Fruit fly (Drosophila melanogaster) whole organism, embryonic: ENCODE data around the gene MtnE.

ENCODE experiments used
- Awh ChIP-seq: fragments of 200-800 bp; sonication (Bioruptor generic); IDR thresholded peaks from 2 replicates; pipeline ENCODE4, ENCODE4 v1.3.6; 2022; ENCODE audit warnings: missing biosample characterization, missing genetic modification characterization
- Bgb ChIP-seq: fragments of 200-800 bp; sonication (Bioruptor generic); IDR thresholded peaks from 2 replicates; pipeline ENCODE4 v1.3.6; 2022; ENCODE audit warnings: missing biosample characterization, missing genetic modification characterization; ENCODE audit not compliant: partially characterized antibody
- CG10209 ChIP-seq: fragments of 200-800 bp; sonication (Bioruptor generic); optimal IDR thresholded peaks from 3 replicates; lab custom pipeline; 2017; ENCODE audit warnings: missing biosample characterization, mild to moderate bottlenecking, missing genetic modification characterization, missing genetic modification reagents
- CG10462 ChIP-seq: fragments of 200-800 bp; sonication (Bioruptor generic); optimal IDR thresholded peaks from 2 replicates; lab custom pipeline; 2016; ENCODE audit warnings: missing biosample characterization, missing genetic modification characterization
- CG1233 ChIP-seq: fragments of 200-800 bp; sonication (Bioruptor generic); optimal IDR thresholded peaks from 4 replicates; lab custom pipeline; 2018; ENCODE audit warnings: missing biosample characterization, mild to moderate bottlenecking, missing genetic modification characterization
- CG12769 ChIP-seq: fragments of 200-800 bp; sonication (Bioruptor generic); optimal IDR thresholded peaks from 2 replicates; lab custom pipeline; 2019; ENCODE audit warnings: missing biosample characterization, mild to moderate bottlenecking, missing genetic modification characterization, moderate library complexity
- CG12942 ChIP-seq: fragments of 200-800 bp; sonication (Bioruptor generic); optimal IDR thresholded peaks from 3 replicates; lab custom pipeline; 2016; ENCODE audit warnings: missing biosample characterization, missing genetic modification characterization
- CG13624 ChIP-seq: fragments of 200-800 bp; sonication (Bioruptor generic); optimal IDR thresholded peaks from 2 replicates; lab custom pipeline; 2016; ENCODE audit warnings: missing biosample characterization, missing genetic modification characterization
- CG14667 ChIP-seq: fragments of 200-800 bp; sonication (Bioruptor generic); IDR thresholded peaks from 2 replicates; pipeline ENCODE4 v1.3.6; 2022; ENCODE audit warnings: missing biosample characterization, missing genetic modification characterization
- CG1602 ChIP-seq: fragments of 200-800 bp; sonication (Bioruptor generic); optimal IDR thresholded peaks from 3 replicates; lab custom pipeline; 2016; ENCODE audit warnings: missing biosample characterization, missing genetic modification characterization
- CG16779 ChIP-seq: fragments of 200-800 bp; sonication (Bioruptor generic); IDR thresholded peaks from 2 replicates; pipeline ENCODE4 v1.3.6; 2022; ENCODE audit warnings: missing biosample characterization, missing genetic modification characterization
- CG18011 ChIP-seq: fragments of 200-800 bp; sonication (Bioruptor generic); optimal IDR thresholded peaks from 2 replicates; lab custom pipeline; 2017; ENCODE audit warnings: missing biosample characterization, missing genetic modification characterization, mild to moderate bottlenecking, moderate library complexity, missing genotype
- CG2116 ChIP-seq: fragments of 200-800 bp; sonication (Bioruptor generic); optimal IDR thresholded peaks from 3 replicates; lab custom pipeline; 2018; ENCODE audit warnings: missing biosample characterization, mild to moderate bottlenecking, missing genetic modification characterization
- CG3281 ChIP-seq: fragments of 200-800 bp; sonication (Bioruptor generic); optimal IDR thresholded peaks from 3 replicates; lab custom pipeline; 2017; ENCODE audit warnings: missing biosample characterization, mild to moderate bottlenecking, missing genetic modification characterization
- CG34376 ChIP-seq: fragments of 200-800 bp; sonication (Bioruptor generic); optimal IDR thresholded peaks from 2 replicates; lab custom pipeline; 2018; ENCODE audit warnings: missing biosample characterization, mild to moderate bottlenecking, missing genetic modification characterization
- CG4404 ChIP-seq: fragments of 200-800 bp; sonication (Bioruptor generic); IDR thresholded peaks from 2 replicates; pipeline ENCODE4 v1.3.6; 2022; ENCODE audit warnings: missing biosample characterization, missing genetic modification characterization
- CG4820 ChIP-seq: fragments of 200-800 bp; sonication (Bioruptor generic); optimal IDR thresholded peaks from 3 replicates; lab custom pipeline; 2016; ENCODE audit warnings: missing biosample characterization, missing genetic modification characterization
- CG7271 ChIP-seq: fragments of 200-800 bp; sonication (Bioruptor generic); optimal IDR thresholded peaks from 2 replicates; lab custom pipeline; 2018; ENCODE audit warnings: missing biosample characterization, mild to moderate bottlenecking, missing genetic modification characterization, moderate library complexity
- CG9215 ChIP-seq: fragments of 200-800 bp; sonication (Bioruptor generic); IDR thresholded peaks from 2 replicates; pipeline ENCODE4 v1.3.6; 2022; ENCODE audit warnings: missing biosample characterization, missing genetic modification characterization
- CG9817 ChIP-seq: fragments of 200-800 bp; sonication (Bioruptor generic); optimal IDR thresholded peaks from 2 replicates; lab custom pipeline; 2018; ENCODE audit warnings: missing biosample characterization, mild to moderate bottlenecking, missing genetic modification characterization, moderate library complexity
- CkIIα-i1 ChIP-seq: fragments of 200-800 bp; sonication (Bioruptor generic); IDR thresholded peaks from 2 replicates; pipeline ENCODE4 v1.3.6; 2022; ENCODE audit warnings: missing biosample characterization, missing genetic modification characterization
- Doc2 ChIP-seq: fragments of 200-800 bp; sonication (Bioruptor generic); IDR thresholded peaks from 2 replicates; pipeline ENCODE4 v1.3.6; 2022; ENCODE audit warnings: missing biosample characterization, missing genetic modification characterization
- H15 ChIP-seq: fragments of 200-800 bp; sonication (Bioruptor generic); IDR thresholded peaks from 3 replicates; pipeline ENCODE4 v1.3.6; 2022; ENCODE audit warnings: missing biosample characterization, missing genetic modification characterization
- H2.0 ChIP-seq: fragments of 200-800 bp; sonication (Bioruptor generic); IDR thresholded peaks from 2 replicates; pipeline ENCODE4 v1.3.6; 2022; ENCODE audit warnings: missing biosample characterization, missing genetic modification characterization
- HLHmδ ChIP-seq: fragments of 200-800 bp; sonication (Bioruptor generic); optimal IDR thresholded peaks from 2 replicates; lab custom pipeline; 2018; ENCODE audit warnings: missing biosample characterization, mild to moderate bottlenecking, missing genetic modification characterization, moderate library complexity
- Hr39 ChIP-seq: fragments of >200 bp; optimal IDR thresholded peaks from 2 replicates; lab custom pipeline; 2017
- Nf-YB ChIP-seq: fragments of 200-800 bp; sonication (Bioruptor generic); optimal IDR thresholded peaks from 3 replicates; lab custom pipeline; 2019; ENCODE audit warnings: missing biosample characterization, mild to moderate bottlenecking, missing genetic modification characterization, moderate library complexity
- Pdp1 ChIP-seq, 2 experiments: fragments of 200-800 bp; sonication (Bioruptor generic); optimal IDR thresholded peaks; 3 replicates each; lab custom pipeline; 2016; ENCODE audit warnings: missing biosample characterization in 2 of 2, missing genetic modification characterization in 2 of 2, mild to moderate bottlenecking in 1 of 2, moderate library complexity in 1 of 2
- Scr ChIP-seq: fragments of 200-800 bp; sonication (Bioruptor generic); IDR thresholded peaks from 2 replicates; pipeline ENCODE4 v1.3.6; 2022; ENCODE audit warnings: missing biosample characterization, missing genetic modification characterization; ENCODE audit not compliant: partially characterized antibody
- Six4 ChIP-seq: fragments of 200-800 bp; sonication (Bioruptor generic); optimal IDR thresholded peaks from 2 replicates; lab custom pipeline; 2016; ENCODE audit warnings: missing biosample characterization, missing genetic modification characterization
- bsh ChIP-seq, 2 experiments: fragments of 200-800 bp; sonication (Bioruptor generic); optimal IDR thresholded peaks; 2 replicates each; lab custom pipeline; 2017 to 2018; ENCODE audit warnings: mild to moderate bottlenecking in 2 of 2, missing biosample characterization in 2 of 2, missing genetic modification characterization in 2 of 2, moderate library complexity in 1 of 2
- chinmo ChIP-seq: fragments of 200-800 bp; sonication (Bioruptor generic); IDR thresholded peaks from 4 replicates; pipeline ENCODE4 v1.3.6; 2022; ENCODE audit warnings: missing biosample characterization, missing genetic modification characterization; ENCODE audit not compliant: partially characterized antibody
- crc ChIP-seq: fragments of 200-800 bp; sonication (Bioruptor generic); optimal IDR thresholded peaks from 2 replicates; lab custom pipeline; 2016; ENCODE audit warnings: missing biosample characterization, missing genetic modification characterization
- danr ChIP-seq: fragments of 200-800 bp; sonication (Bioruptor generic); IDR thresholded peaks from 2 replicates; pipeline ENCODE4 v1.3.6; 2022; ENCODE audit warnings: missing biosample characterization, missing genetic modification characterization
- gfzf ChIP-seq: fragments of 200-800 bp; sonication (Bioruptor generic); optimal IDR thresholded peaks from 2 replicates; lab custom pipeline; 2016; ENCODE audit warnings: missing biosample characterization, mild to moderate bottlenecking, missing genetic modification characterization, moderate library complexity
- ind ChIP-seq: fragments of 200-800 bp; sonication (Bioruptor generic); optimal IDR thresholded peaks from 3 replicates; lab custom pipeline; 2016; ENCODE audit warnings: missing biosample characterization, missing genetic modification characterization
- inv ChIP-seq: fragments of 200-800 bp; sonication (Bioruptor generic); IDR thresholded peaks from 2 replicates; pipeline ENCODE4 v1.3.6; 2022; ENCODE audit warnings: missing biosample characterization, missing genetic modification characterization; ENCODE audit not compliant: partially characterized antibody
- jigr1 ChIP-seq: fragments of 200-800 bp; sonication (Bioruptor generic); IDR thresholded peaks from 3 replicates; pipeline ENCODE4 v1.3.6; 2022; ENCODE audit warnings: missing biosample characterization, missing genetic modification characterization
- ken ChIP-seq: fragments of 200-800 bp; sonication (Bioruptor generic); IDR thresholded peaks from 3 replicates; pipeline ENCODE4 v1.3.6; 2022; ENCODE audit warnings: missing biosample characterization, missing genetic modification characterization
- lilli ChIP-seq: fragments of 200-800 bp; sonication (Bioruptor generic); optimal IDR thresholded peaks from 3 replicates; lab custom pipeline; 2016; ENCODE audit warnings: missing biosample characterization, missing genetic modification characterization
- nmo ChIP-seq: fragments of 200-800 bp; sonication (Bioruptor generic); optimal IDR thresholded peaks from 2 replicates; lab custom pipeline; 2018; ENCODE audit warnings: missing biosample characterization, mild to moderate bottlenecking, missing genetic modification characterization, moderate library complexity
- otp ChIP-seq: fragments of 200-800 bp; sonication (Bioruptor generic); IDR thresholded peaks from 3 replicates; pipeline ENCODE4, ENCODE4 v1.3.6; 2022; ENCODE audit warnings: missing biosample characterization, missing genetic modification characterization
- pum ChIP-seq: fragments of 200-800 bp; sonication (Bioruptor generic); optimal IDR thresholded peaks from 2 replicates; lab custom pipeline; 2016; ENCODE audit warnings: missing biosample characterization, missing genetic modification characterization
- ro ChIP-seq: fragments of 200-800 bp; sonication (Bioruptor generic); IDR thresholded peaks from 2 replicates; pipeline ENCODE4 v1.3.6; 2022; ENCODE audit warnings: missing biosample characterization, missing genetic modification characterization
- sens ChIP-seq: fragments of 200-800 bp; sonication (Bioruptor generic); peaks from one replicate; lab custom pipeline; 2016; ENCODE audit warnings: missing biosample characterization, missing genetic modification characterization
- sna ChIP-seq: fragments of 200-800 bp; sonication (Bioruptor generic); IDR thresholded peaks from 2 replicates; pipeline ENCODE4 v1.3.6; 2022; ENCODE audit warnings: missing biosample characterization, missing genetic modification characterization; ENCODE audit not compliant: partially characterized antibody
- trem ChIP-seq: fragments of 200-800 bp; optimal IDR thresholded peaks from 3 replicates; lab custom pipeline; 2019; ENCODE audit warnings: missing biosample characterization, mild to moderate bottlenecking, missing genetic modification characterization, moderate library complexity
- zen ChIP-seq: fragments of 200-800 bp; sonication (Bioruptor generic); optimal IDR thresholded peaks from 3 replicates; lab custom pipeline; 2018; ENCODE audit warnings: missing biosample characterization, mild to moderate bottlenecking, missing genetic modification characterization, moderate library complexity
- zf30C ChIP-seq: fragments of 200-800 bp; sonication (Bioruptor generic); optimal IDR thresholded peaks from 3 replicates; lab custom pipeline; 2018; ENCODE audit warnings: missing biosample characterization, mild to moderate bottlenecking, missing genetic modification characterization
- zfh2 ChIP-seq: fragments of 200-800 bp; sonication (Bioruptor generic); optimal IDR thresholded peaks from 2 replicates; lab custom pipeline; 2016; ENCODE audit warnings: missing biosample characterization, missing genetic modification characterization

Gene MtnE

dm6 chr3R:20542283-20543144, 8.0 kb upstream of the MtnE start (continued):
- TF ChIP-seq CG2116 (GFP tag; lab: Kevin White, UChicago) (peak; percentile 21), CG12942 (GFP tag; lab: Kevin White, UChicago) (no peak), nmo (GFP tag; lab: Kevin White, UChicago) (no peak), CG18011 (GFP tag; lab: Kevin White, UChicago) (no peak), Pdp1 (GFP tag; optimal IDR thresholded peaks at IDR 0.05; lab: Kevin White, UChicago) (peak in 1 of 2 experiments; percentile 4), CG9817 (tag; lab: Kevin White, UChicago) (peak; percentile 32), CG10209 (GFP tag; lab: Kevin White, UChicago) (peak; percentile 64), chinmo (GFP tag; lab: Robert Waterston, UW) (0 out of 4 replicates have a peak, but pooled peaks have one; percentile 47), ind (GFP tag; lab: Kevin White, UChicago) (no peak), CG10462 (GFP tag; lab: Kevin White, UChicago) (no peak), HLHmδ (no peak), H15 (GFP tag; lab: Robert Waterston, UW) (no peak), Hr39 (lab: Kevin White, UChicago) (no peak), CG7271 (tag; lab: Kevin White, UChicago) (no peak), CG12769 (tag; lab: Kevin White, UChicago) (peak; percentile 9), CG1233 (GFP tag; lab: Kevin White, UChicago) (peak; percentile 55), lilli (GFP tag; lab: Kevin White, UChicago) (no peak), Scr (no peak), jigr1 (GFP tag; lab: Robert Waterston, UW) (no peak), CG1602 (GFP tag; lab: Kevin White, UChicago) (peak; percentile 42), CG16779 (GFP tag; lab: Robert Waterston, UW) (no peak), CG4404 (GFP tag; lab: Robert Waterston, UW) (no peak), gfzf (no peak), CG34376 (GFP tag; lab: Kevin White, UChicago) (no peak), otp (peak; percentile 34; the same call in 2 of the 3 replicates), bsh (GFP tag; optimal IDR thresholded peaks at IDR 0.05; lab: Kevin White, UChicago) (no peak), zfh2 (GFP tag; lab: Kevin White, UChicago) (no peak), pum (GFP tag; lab: Kevin White, UChicago) (no peak), CG4820 (no peak), CG14667 (no peak), CG3281 (GFP tag; lab: Kevin White, UChicago) (peak; percentile 27), Six4 (GFP tag; lab: Kevin White, UChicago) (peak; percentile 34), sens (peak; percentile 84), sna (GFP tag; lab: Robert Waterston, UW) (no peak), CG9215 (no peak), zen (tag; lab: Kevin White, UChicago) (peak; percentile 44), CkIIα-i1 (no peak), ken (no peak), H2.0 (GFP tag; lab: Robert Waterston, UW) (no peak), Bgb (no peak), Doc2 (GFP tag; lab: Robert Waterston, UW) (no peak), inv (GFP tag; lab: Robert Waterston, UW) (no peak), crc (GFP tag; lab: Kevin White, UChicago) (no peak), zf30C (GFP tag; lab: Kevin White, UChicago) (peak; percentile 61), ro (no peak), Awh (GFP tag; lab: Robert Waterston, UW) (peak; percentile 74), Nf-YB (GFP tag; lab: Kevin White, UChicago) (peak; percentile 33), trem (tag; lab: Kevin White, UChicago) (no peak), danr (no peak), CG13624 (GFP tag; lab: Kevin White, UChicago) (no peak)
